Fruit fly (Drosophila melanogaster): ENCODE data around the gene CG14852.

The CG14852 gene

dm6 chr3R:14597935-14598424, 32.3 kb downstream of the CG14852 start (continued):
- no peak for TF ChIP-seq CG7786 (GFP tag; optimal IDR thresholded peaks at IDR 0.05)
- TF ChIP-seq en (GFP tag; optimal IDR thresholded peaks at IDR 0.05), result no peak
- TF ChIP-seq CG8388 (GFP tag; optimal IDR thresholded peaks at IDR 0.05), result peak; percentile 37
- TF ChIP-seq Kr (GFP tag; optimal IDR thresholded peaks at IDR 0.05), result no peak
- peak; percentile 85 for TF ChIP-seq CG4360 (GFP tag; IDR thresholded peaks at IDR 0.05)
- no peak for TF ChIP-seq repo (GFP tag; optimal IDR thresholded peaks at IDR 0.05)
- TF ChIP-seq nau (GFP tag; optimal IDR thresholded peaks at IDR 0.05), result peak; percentile 5
- TF ChIP-seq ATbp (GFP tag; optimal IDR thresholded peaks at IDR 0.05), result peak; percentile 38
- no peak for TF ChIP-seq Lim3 (GFP tag; IDR thresholded peaks at IDR 0.05)

- TF ChIP-seq Nf-YA (GFP tag; IDR thresholded peaks at IDR 0.05), result 0 out of 2 replicates have a peak, but pooled peaks have one; percentile 10
- TF ChIP-seq dysf (GFP tag; IDR thresholded peaks at IDR 0.05), result peak; percentile 79; the same call in 2 of the 3 replicates
- no peak for TF ChIP-seq disco-r (GFP tag; optimal IDR thresholded peaks at IDR 0.05)
- TF ChIP-seq eve (GFP tag; optimal IDR thresholded peaks at IDR 0.05), result peak in 1 of 2 experiments; percentile 68
- no peak for TF ChIP-seq hkb (optimal IDR thresholded peaks at IDR 0.05)
- peak; percentile 79 for TF ChIP-seq hkb (GFP tag; IDR thresholded peaks at IDR 0.05)
- TF ChIP-seq CG11696 (GFP tag; IDR thresholded peaks at IDR 0.05), result 0 out of 2 replicates have a peak, but pooled peaks have one; percentile 31
- TF ChIP-seq CG32772 (GFP tag; IDR thresholded peaks at IDR 0.05), result peak; percentile 48
- peak; percentile 54; the same call in 2 of the 3 replicates for TF ChIP-seq CG2889 (GFP tag; IDR thresholded peaks at IDR 0.05)
- peak; percentile 85 for TF ChIP-seq fd64A (GFP tag; optimal IDR thresholded peaks at IDR 0.05)
- peak; percentile 67; the same call in 1 of the 2 replicates for TF ChIP-seq E2f2 (GFP tag; IDR thresholded peaks at IDR 0.05)
- TF ChIP-seq Trl (optimal IDR thresholded peaks at IDR 0.05), result peak; percentile 61 to 76
- no peak for TF ChIP-seq Trl (GFP tag; optimal IDR thresholded peaks at IDR 0.05)
- TF ChIP-seq CG17328 (GFP tag; IDR thresholded peaks at IDR 0.05), result peak; percentile 82
- TF ChIP-seq crp (GFP tag; optimal IDR thresholded peaks at IDR 0.05), result peak in 1 of 2 experiments; percentile 22
- TF ChIP-seq Lpt (GFP tag; optimal IDR thresholded peaks at IDR 0.05), result no peak
- no peak for TF ChIP-seq CkIIα-i1 (GFP tag; IDR thresholded peaks at IDR 0.05)
- peak; percentile 33 for TF ChIP-seq dmrt11E (tag; optimal IDR thresholded peaks at IDR 0.05)
- TF ChIP-seq D19B (GFP tag; optimal IDR thresholded peaks at IDR 0.05), result peak; percentile 87
- peak; percentile 38 for TF ChIP-seq CG12104 (GFP tag; optimal IDR thresholded peaks at IDR 0.05)
- TF ChIP-seq nerfin-2 (GFP tag; IDR thresholded peaks at IDR 0.05; ENCODE audit: partially characterized antibody), result no peak
- peak; percentile 88 for TF ChIP-seq CG12071 (GFP tag; optimal IDR thresholded peaks at IDR 0.05)
- TF ChIP-seq CG2116 (GFP tag; optimal IDR thresholded peaks at IDR 0.05), result peak; percentile 53
- TF ChIP-seq pan (optimal IDR thresholded peaks at IDR 0.05), result no peak
- peak in 1 of 2 experiments; percentile 87 for TF ChIP-seq pan (GFP tag; optimal IDR thresholded peaks at IDR 0.05 in 1 of 2, IDR thresholded peaks at IDR 0.05 in 1 of 2)
- peak; percentile 58 for TF ChIP-seq bcd (GFP tag; optimal IDR thresholded peaks at IDR 0.05)
- TF ChIP-seq exex (tag; optimal IDR thresholded peaks at IDR 0.05), result no peak
- TF ChIP-seq Sin3A (optimal IDR thresholded peaks at IDR 0.05), result no peak
- TF ChIP-seq CG12391 (tag; optimal IDR thresholded peaks at IDR 0.05), result peak; percentile 92
- TF ChIP-seq Gug (GFP tag; IDR thresholded peaks at IDR 0.05), result peak; percentile 52; the same call in 2 of the 4 replicates
- no peak for TF ChIP-seq Hmx (GFP tag; optimal IDR thresholded peaks at IDR 0.05)
- peak; percentile 77 for TF ChIP-seq CG2120 (GFP tag; optimal IDR thresholded peaks at IDR 0.05)
- peak; percentile 84 for TF ChIP-seq Xrp1 (GFP tag; IDR thresholded peaks at IDR 0.05)
- peak; percentile 70 for TF ChIP-seq lilli (GFP tag; optimal IDR thresholded peaks at IDR 0.05)
- TF ChIP-seq pita (GFP tag; optimal IDR thresholded peaks at IDR 0.05), result no peak
- peak; percentile 81 for TF ChIP-seq wor (GFP tag; IDR thresholded peaks at IDR 0.05)
- TF ChIP-seq Hsf (GFP tag; optimal IDR thresholded peaks at IDR 0.05), result peak; percentile 53
- TF ChIP-seq CG1233 (GFP tag; optimal IDR thresholded peaks at IDR 0.05), result peak; percentile 72
- TF ChIP-seq Adf1 (GFP tag; IDR thresholded peaks at IDR 0.05), result peak; percentile 42; the same call in 1 of the 2 replicates
- no peak for TF ChIP-seq corto (GFP tag; optimal IDR thresholded peaks at IDR 0.05)
Measured at dm6 chr3R:14608892-14609692, 43.4 kb downstream of the CG14852 start, which contains the start of gene CG14853. CG14853 (plus strand) TSS chr3R:14609642.

All from whole organism, embryonic.